Worm (Caenorhabditis elegans) whole organism, L1 larva: ENCODE data around the gene F21C10.11.

Experiments
- aly-2 ChIP-seq: fragments of 150-350 bp; optimal IDR thresholded peaks from 2 replicates; lab custom pipeline; 2014; ENCODE audit warnings: missing biosample characterization, missing genetic modification characterization
- dpl-1 ChIP-seq, 3 experiments: fragments of 150-350 bp in 2 of 3; sonication (generic microtip) in 1 of 3; optimal IDR thresholded peaks; 2 replicates each; lab custom pipeline; 2014 to 2017; ENCODE audit warnings: missing biosample characterization in 3 of 3, missing genetic modification characterization in 3 of 3, missing genetic modification reagents in 3 of 3
- elt-3 ChIP-seq, 6 experiments: fragments of 150-350 bp in 1 of 6; sonication (generic microtip); optimal IDR thresholded peaks; 2 replicates each; lab custom pipeline; 2017 to 2018; ENCODE audit warnings: missing biosample characterization in 6 of 6, missing genetic modification characterization in 6 of 6, inconsistent platforms in 1 of 6
- ets-5 ChIP-seq: fragments of 200-800 bp; sonication (Bioruptor generic); IDR thresholded peaks from 2 replicates; pipeline ENCODE4 v1.3.6; 2022; ENCODE audit warnings: missing genetic modification characterization, missing compliant biosample characterization
- lin-13 ChIP-seq: fragments of 150-350 bp; optimal IDR thresholded peaks from 2 replicates; lab custom pipeline; 2014; ENCODE audit warnings: missing biosample characterization, missing genetic modification reagents, missing genetic modification characterization
- pag-3 ChIP-seq: sonication (generic microtip); optimal IDR thresholded peaks from 2 replicates; lab custom pipeline; 2017; ENCODE audit warnings: missing genetic modification characterization, mild to moderate bottlenecking, missing compliant biosample characterization, antibody characterized with exemption, borderline replicate concordance; ENCODE audit not compliant: insufficient read depth
- unc-62 ChIP-seq: fragments of 150-350 bp; optimal IDR thresholded peaks from 2 replicates; lab custom pipeline; 2014; ENCODE audit warnings: missing biosample characterization, missing genetic modification reagents, missing genetic modification characterization
- unc-98 ChIP-seq: fragments of 200-800 bp; sonication (Bioruptor generic); IDR thresholded peaks from 2 replicates; pipeline ENCODE4 v1.3.6; 2022; ENCODE audit warnings: missing genetic modification characterization, missing compliant biosample characterization

- TF ChIP-seq unc-98 (GFP tag; lab: Robert Waterston, UW) (no peak), lin-13 (GFP tag; lab: Kevin White, UChicago) (no peak), elt-3 (tag; optimal IDR thresholded peaks at IDR 0.05; lab: Kevin White, UChicago) (no peak), unc-62 (GFP tag; lab: Kevin White, UChicago) (no peak), dpl-1 (GFP tag; optimal IDR thresholded peaks at IDR 0.05; lab: Kevin White, UChicago) (no peak), aly-2 (tag; lab: Kevin White, UChicago) (no peak), ets-5 (GFP tag; lab: Robert Waterston, UW) (no peak), pag-3 (tag; lab: Kevin White, UChicago) (no peak)
Observed at ce11 chrV:9137618-9138017, 14.3 kb downstream of the F21C10.11 start, which contains the start of gene pitr-2.
